Fruit fly (Drosophila melanogaster) whole organism, pupa: ENCODE results near the gene CG43345.

Experiments used
- CG10348 ChIP-seq: fragments of 200-800 bp; sonication (Bioruptor generic); IDR thresholded peaks from 2 replicates; pipeline ENCODE4 v1.3.6; 2022; ENCODE audit warnings: missing biosample characterization, missing genetic modification characterization
- CG12605 ChIP-seq: fragments of 200-800 bp; sonication (Bioruptor generic); IDR thresholded peaks from 2 replicates; pipeline ENCODE4 v1.3.6; 2022; ENCODE audit warnings: missing biosample characterization, missing genetic modification characterization
- CG13204 ChIP-seq: fragments of 200-800 bp; sonication (Bioruptor generic); optimal IDR thresholded peaks from 2 replicates; lab custom pipeline; 2018; ENCODE audit warnings: missing biosample characterization, mild to moderate bottlenecking, missing genetic modification characterization, moderate library complexity
- CG15710 ChIP-seq: fragments of 200-800 bp; sonication (Bioruptor generic); optimal IDR thresholded peaks from 2 replicates; lab custom pipeline; 2018; ENCODE audit warnings: missing biosample characterization, mild to moderate bottlenecking, missing genetic modification characterization, moderate library complexity
- CG17806 ChIP-seq: fragments of 200-800 bp; sonication (Bioruptor generic); optimal IDR thresholded peaks from 2 replicates; lab custom pipeline; 2018; ENCODE audit warnings: missing biosample characterization, mild to moderate bottlenecking, missing genetic modification characterization, moderate library complexity
- CG32121 ChIP-seq: fragments of 200-800 bp; sonication (Bioruptor generic); IDR thresholded peaks from 2 replicates; pipeline ENCODE4 v1.3.6; 2022; ENCODE audit warnings: missing biosample characterization, missing genetic modification characterization
- CG34367 ChIP-seq: fragments of 200-800 bp; sonication (Bioruptor generic); optimal IDR thresholded peaks from 2 replicates; lab custom pipeline; 2018; ENCODE audit warnings: missing biosample characterization, mild to moderate bottlenecking, missing genetic modification characterization
- CG4496 ChIP-seq: fragments of 200-800 bp; sonication (Bioruptor generic); IDR thresholded peaks from 3 replicates; pipeline ENCODE4 v1.3.6; 2022; ENCODE audit warnings: missing biosample characterization, missing genetic modification characterization
- CG8159 ChIP-seq: fragments of 200-800 bp; sonication (Bioruptor generic); optimal IDR thresholded peaks from 3 replicates; lab custom pipeline; 2018; ENCODE audit warnings: missing biosample characterization, mild to moderate bottlenecking, missing genetic modification characterization, moderate library complexity
- CG8301 ChIP-seq: fragments of 200-800 bp; sonication (Bioruptor generic); optimal IDR thresholded peaks from 2 replicates; lab custom pipeline; 2018; ENCODE audit warnings: missing biosample characterization, mild to moderate bottlenecking, missing genetic modification characterization
- CG9948 ChIP-seq: fragments of 200-800 bp; sonication (Bioruptor generic); optimal IDR thresholded peaks from 2 replicates; lab custom pipeline; 2018; ENCODE audit warnings: missing biosample characterization, mild to moderate bottlenecking, missing genetic modification characterization, moderate library complexity
- D1 ChIP-seq: fragments of 200-800 bp; sonication (Bioruptor generic); optimal IDR thresholded peaks from 2 replicates; lab custom pipeline; 2018; ENCODE audit warnings: missing biosample characterization, mild to moderate bottlenecking, missing genetic modification characterization, moderate library complexity
- EcR ChIP-seq: fragments of 200-800 bp; sonication (Bioruptor generic); optimal IDR thresholded peaks from 3 replicates; lab custom pipeline; 2019; ENCODE audit warnings: missing biosample characterization, missing genetic modification characterization, mild to moderate bottlenecking, moderate library complexity, missing genetic modification reagents
- Ets98B ChIP-seq: fragments of 200-800 bp; sonication (Bioruptor generic); IDR thresholded peaks from 2 replicates; pipeline ENCODE4 v1.3.6; 2022; ENCODE audit warnings: missing biosample characterization, missing genetic modification characterization
- Pif1A ChIP-seq: fragments of 200-800 bp; sonication (Bioruptor generic); optimal IDR thresholded peaks from 3 replicates; lab custom pipeline; 2016; ENCODE audit warnings: missing biosample characterization, missing genetic modification characterization
- Pif1B ChIP-seq: fragments of 200-800 bp; sonication (Bioruptor generic); optimal IDR thresholded peaks from 3 replicates; lab custom pipeline; 2016; ENCODE audit warnings: missing biosample characterization, missing genetic modification characterization
- Snoo ChIP-seq: fragments of 200-800 bp; sonication (Bioruptor generic); optimal IDR thresholded peaks from 3 replicates; lab custom pipeline; 2017; ENCODE audit warnings: missing biosample characterization, mild to moderate bottlenecking, missing genetic modification characterization, inconsistent platforms
- fd96Ca ChIP-seq: fragments of 200-800 bp; sonication (Bioruptor generic); IDR thresholded peaks from 3 replicates; pipeline ENCODE4 v1.3.6; 2022; ENCODE audit warnings: missing biosample characterization, missing genetic modification characterization
- gl ChIP-seq: fragments of 200-800 bp; sonication (Bioruptor generic); optimal IDR thresholded peaks from 2 replicates; lab custom pipeline; 2018; ENCODE audit warnings: missing biosample characterization, mild to moderate bottlenecking, missing genetic modification characterization
- rn ChIP-seq: fragments of 200-800 bp; sonication (Bioruptor generic); IDR thresholded peaks from 2 replicates; pipeline ENCODE4 v1.3.6; 2022; ENCODE audit warnings: missing biosample characterization, missing genetic modification characterization

The CG43345 gene

DNA sequence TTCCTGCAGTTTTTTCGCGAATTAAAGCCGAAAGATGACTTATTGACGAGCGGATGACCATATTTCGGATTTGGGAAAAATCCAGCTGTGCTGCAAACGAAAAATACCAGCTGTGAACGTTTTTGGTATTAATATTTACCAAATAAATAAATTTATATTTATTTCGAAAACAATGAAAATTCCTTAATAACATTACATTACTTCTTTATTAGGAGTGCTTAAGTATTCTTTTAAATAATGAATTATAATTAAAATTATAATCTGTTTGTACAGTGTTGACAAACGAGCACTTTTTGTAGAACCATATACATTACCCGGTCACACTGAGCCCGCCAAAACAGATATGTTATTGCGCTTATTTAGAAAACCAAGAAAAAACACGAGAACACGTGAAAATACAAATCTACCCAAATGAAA is 11.2 kb upstream of the CG43345 start, which contains the start of the genes bur and Mcm10:
TSS of gene bur (minus strand) at position 69 of the 417 bp plus-strand sequence.
TSS of gene Mcm10 (plus strand) at position 319 of the 417 bp plus-strand sequence.
- no peak for TF ChIP-seq CG4496 (GFP tag; lab: Robert Waterston, UW)
- TF ChIP-seq D1 (tag; lab: Kevin White, UChicago) = no peak
- no peak for TF ChIP-seq CG15710 (tag; lab: Kevin White, UChicago)
- TF ChIP-seq CG10348 (GFP tag; lab: Robert Waterston, UW) = no peak
- TF ChIP-seq CG9948 (tag; lab: Kevin White, UChicago) = no peak
- no peak for TF ChIP-seq Snoo (tag; lab: Kevin White, UChicago)
- TF ChIP-seq CG8159 (tag; lab: Kevin White, UChicago) = no peak
- no peak for TF ChIP-seq Pif1B (GFP tag; lab: Kevin White, UChicago)
- TF ChIP-seq gl (tag; lab: Kevin White, UChicago) = no peak
- no peak for TF ChIP-seq CG12605
- TF ChIP-seq CG32121 (GFP tag; lab: Robert Waterston, UW) = no peak
- TF ChIP-seq fd96Ca (GFP tag; lab: Robert Waterston, UW) = no peak
- TF ChIP-seq CG13204 (GFP tag; lab: Kevin White, UChicago) = no peak

DNA sequence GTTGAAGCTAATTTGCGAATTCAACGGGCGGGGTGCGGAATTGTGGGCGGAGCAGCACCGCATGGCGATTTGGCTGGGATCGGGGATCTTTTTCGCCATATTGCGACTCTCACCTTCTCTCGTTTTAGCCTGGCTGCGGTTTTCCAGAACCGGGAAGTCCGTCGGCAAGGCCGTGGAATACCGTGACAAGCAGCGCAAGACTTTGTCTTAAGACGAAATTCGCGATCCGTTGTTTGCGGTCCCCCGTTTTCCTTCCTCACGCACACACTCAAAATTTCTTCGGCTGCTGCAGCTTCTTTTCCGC is 10.8 kb upstream of the CG43345 start:
- TF ChIP-seq CG34367 (tag; lab: Kevin White, UChicago) (no peak), CG4496 (GFP tag; lab: Robert Waterston, UW) (0 out of 3 replicates have a peak, but pooled peaks have one; percentile 26)
- TF ChIP-seq, all 21 proteins: peak for 1

dm6 chr2L:21178436-21179216 is 10.2 kb upstream of the CG43345 start:
- TF ChIP-seq rn (no peak), EcR (GFP tag; lab: Kevin White, UChicago) (peak; percentile 9), Pif1A (GFP tag; lab: Kevin White, UChicago) (no peak)

- TF ChIP-seq CG32121 (GFP tag; lab: Robert Waterston, UW) (no peak), CG9948 (tag; lab: Kevin White, UChicago) (no peak), CG8301 (tag; lab: Kevin White, UChicago) (no peak), CG15710 (tag; lab: Kevin White, UChicago) (no peak), EcR (GFP tag; lab: Kevin White, UChicago) (no peak), CG12605 (no peak), fd96Ca (GFP tag; lab: Robert Waterston, UW) (no peak), Snoo (tag; lab: Kevin White, UChicago) (no peak), CG34367 (tag; lab: Kevin White, UChicago) (no peak)
These were observed 4.5 kb upstream of the CG43345 start, which contains the start of gene CG31627 for dm6 chr2L:21172922-21173321. Gene CG31627 (plus strand): TSS chr2L:21173222.

- TF ChIP-seq CG8301 (tag; lab: Kevin White, UChicago) = no peak
- TF ChIP-seq CG17806 = no peak
These were observed 1.5 kb upstream of the CG43345 start for dm6 chr2L:21169863-21170262.

dm6 chr2L:21169160-21169624 is 811 bp upstream of the CG43345 start:
- TF ChIP-seq CG8159 (tag; lab: Kevin White, UChicago) = no peak
- TF ChIP-seq CG13204 (GFP tag; lab: Kevin White, UChicago) = no peak
- TF ChIP-seq EcR (GFP tag; lab: Kevin White, UChicago) = peak; percentile 78

- no peak for TF ChIP-seq Ets98B (GFP tag; lab: Robert Waterston, UW)
- TF ChIP-seq gl (tag; lab: Kevin White, UChicago) = no peak
- no peak for TF ChIP-seq EcR (GFP tag; lab: Kevin White, UChicago)
- no peak for TF ChIP-seq CG17806
- no peak for TF ChIP-seq CG32121 (GFP tag; lab: Robert Waterston, UW)
- TF ChIP-seq Pif1A (GFP tag; lab: Kevin White, UChicago) = no peak
- no peak for TF ChIP-seq CG8159 (tag; lab: Kevin White, UChicago)
- no peak for TF ChIP-seq CG34367 (tag; lab: Kevin White, UChicago)
- no peak for TF ChIP-seq CG13204 (GFP tag; lab: Kevin White, UChicago)
- no peak for TF ChIP-seq CG9948 (tag; lab: Kevin White, UChicago)
- TF ChIP-seq fd96Ca (GFP tag; lab: Robert Waterston, UW) = no peak
- TF ChIP-seq CG4496 (GFP tag; lab: Robert Waterston, UW) = no peak
- TF ChIP-seq CG15710 (tag; lab: Kevin White, UChicago) = no peak
- TF ChIP-seq rn = no peak
- no peak for TF ChIP-seq CG10348 (GFP tag; lab: Robert Waterston, UW)
These were observed 2.0 kb downstream of the CG43345 start for dm6 chr2L:21166422-21166821.
